Worm (Caenorhabditis elegans): ENCODE results near the gene Y57G11C.1130.

Y57G11C.1130 gene

DNA sequence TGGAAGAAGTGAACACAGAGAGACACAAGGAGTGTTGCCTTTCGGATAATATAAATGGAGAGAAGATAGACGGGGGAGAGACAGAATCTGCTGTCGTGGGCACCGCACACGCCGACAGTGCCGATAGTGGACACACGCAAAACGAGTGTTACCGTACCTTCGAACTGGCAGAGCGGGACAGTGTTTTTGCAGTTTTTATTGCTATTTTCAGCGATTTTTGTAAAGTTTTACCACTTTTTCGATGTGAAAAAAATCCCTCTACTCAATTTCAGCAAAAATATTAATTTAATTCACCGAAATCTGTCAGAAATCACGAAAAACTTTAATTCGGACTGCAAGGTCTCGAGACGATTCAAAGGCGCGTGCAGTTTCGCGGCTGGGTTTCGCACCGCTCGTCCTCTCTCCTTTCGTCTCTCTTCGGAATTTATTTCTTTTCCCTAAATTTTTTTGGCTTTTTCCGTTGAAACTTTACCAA lies 42.6 kb downstream of the Y57G11C.1130 start, which contains the start of gene sec-61.A (continued):
- TF ChIP-seq nhr-85 (tag), result peak; percentile 96
- no peak for TF ChIP-seq fkh-4 (tag; optimal IDR thresholded peaks at IDR 0.05; ENCODE audit: borderline replicate concordance)
- peak; percentile 58 for TF ChIP-seq ceh-88 (GFP tag; IDR thresholded peaks at IDR 0.05)
- TF ChIP-seq ceh-63 (GFP tag; optimal IDR thresholded peaks at IDR 0.05), result no peak
- TF ChIP-seq pag-3 (tag; optimal IDR thresholded peaks at IDR 0.05; ENCODE audit: borderline replicate concordance, insufficient read depth), result no peak
- no peak for TF ChIP-seq ets-5 (GFP tag; IDR thresholded peaks at IDR 0.05)
- no peak for TF ChIP-seq unc-62 (GFP tag; optimal IDR thresholded peaks at IDR 0.05)
- peak in 3 of 6 experiments; percentile 39 to 64 (median 58) for TF ChIP-seq elt-3 (tag; optimal IDR thresholded peaks at IDR 0.05)
- no peak for TF ChIP-seq ceh-8 (GFP tag; optimal IDR thresholded peaks at IDR 0.05)
- TF ChIP-seq unc-86 (tag; optimal IDR thresholded peaks at IDR 0.05), result peak; percentile 85
- TF ChIP-seq pqm-1 (tag; optimal IDR thresholded peaks at IDR 0.05), result no peak
- no peak for TF ChIP-seq zag-1 (tag; optimal IDR thresholded peaks at IDR 0.05)
- peak in 1 of 2 experiments; percentile 65 for TF ChIP-seq ztf-11 (tag; optimal IDR thresholded peaks at IDR 0.05)

DNA sequence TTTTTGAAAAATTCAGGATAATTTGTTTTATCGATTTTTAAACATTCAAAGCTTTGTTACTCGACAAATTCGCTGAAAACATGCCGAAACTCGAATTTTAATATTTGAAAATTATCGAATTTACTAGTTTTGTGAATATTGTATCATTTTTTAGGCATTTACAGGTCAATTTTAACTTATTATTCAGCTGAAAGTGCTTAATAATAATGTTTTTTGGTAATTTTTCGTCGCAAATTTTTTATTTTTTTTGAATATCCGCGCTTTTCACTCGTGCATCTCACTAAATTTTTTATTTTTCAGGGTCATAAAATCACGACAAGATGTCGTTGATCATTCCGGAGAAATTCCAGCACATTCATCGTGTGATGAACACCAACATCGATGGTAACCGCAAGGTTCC lies 43.1 kb downstream of the Y57G11C.1130 start, which contains the start of gene rps-18:
rps-18 (plus strand) TSS at position 301 of the 400 bp plus-strand sequence.
- TF ChIP-seq isw-1 (GFP tag; IDR thresholded peaks at IDR 0.05) (no peak), nhr-71 (tag; optimal IDR thresholded peaks at IDR 0.05) (no peak), zip-4 (GFP tag; optimal IDR thresholded peaks at IDR 0.05) (no peak), nhr-85 (tag) (no peak), fkh-8 (tag; optimal IDR thresholded peaks at IDR 0.05) (no peak), ceh-63 (GFP tag; optimal IDR thresholded peaks at IDR 0.05) (no peak), hlh-17 (GFP tag; optimal IDR thresholded peaks at IDR 0.05; ENCODE audit: borderline replicate concordance) (no peak), ztf-11 (tag; optimal IDR thresholded peaks at IDR 0.05) (no peak), lsy-2 (tag; optimal IDR thresholded peaks at IDR 0.05) (no peak)

DNA sequence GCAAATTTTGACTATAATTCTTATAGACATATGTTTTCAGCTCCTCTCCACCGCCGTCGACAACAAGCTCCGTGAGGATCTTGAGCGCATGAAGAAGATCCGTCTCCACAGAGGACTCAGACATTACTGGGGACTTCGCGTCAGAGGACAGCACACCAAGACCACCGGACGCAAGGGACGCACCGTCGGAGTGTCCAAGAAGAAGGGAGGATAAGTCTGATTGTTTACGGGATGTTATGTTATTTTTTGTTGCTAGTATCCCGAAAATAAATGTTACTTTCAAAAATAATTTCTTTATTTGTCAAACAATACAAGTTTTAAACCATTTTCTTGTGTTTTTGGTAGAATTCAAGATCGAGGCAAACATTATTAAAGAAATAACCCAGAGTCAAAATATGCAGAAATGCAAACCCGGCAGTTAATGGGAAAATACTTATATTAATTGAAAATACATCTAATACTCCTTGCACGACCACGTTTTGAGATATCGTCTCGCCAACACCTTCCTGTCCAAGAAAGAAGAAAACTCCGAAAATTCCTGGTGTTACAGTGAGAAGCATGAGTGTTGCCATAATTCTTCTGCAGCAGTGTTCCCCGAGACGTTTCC lies 43.9 kb downstream of the Y57G11C.1130 start:
- TF ChIP-seq nhr-85 (tag) (peak; percentile 31), aha-1 (tag; optimal IDR thresholded peaks at IDR 0.05) (no peak)

DNA sequence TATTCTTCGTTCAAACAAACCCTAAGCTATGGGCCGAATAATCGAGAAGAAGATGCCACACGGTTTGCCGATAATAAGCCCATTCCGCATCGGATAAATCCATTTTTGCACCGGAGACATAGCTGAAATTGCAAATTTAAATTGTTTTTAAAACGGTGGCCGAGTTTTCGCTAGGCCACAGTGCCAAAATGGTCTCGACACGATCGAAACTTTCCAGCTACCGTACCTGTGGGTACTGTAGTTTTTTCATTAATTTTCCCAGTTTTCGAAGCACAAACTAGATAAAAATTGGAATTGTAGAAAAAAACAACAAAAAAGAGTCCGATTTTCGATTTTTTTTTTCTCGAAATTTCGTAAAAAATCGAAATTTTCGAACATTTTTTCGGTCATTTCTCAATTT lies 45.9 kb downstream of the Y57G11C.1130 start:
- TF ChIP-seq nhr-76 (tag; optimal IDR thresholded peaks at IDR 0.05), result no peak
- TF ChIP-seq ama-1 (optimal IDR thresholded peaks at IDR 0.05), result no peak
- no peak for TF ChIP-seq nhr-77 (tag; optimal IDR thresholded peaks at IDR 0.05)
- no peak for TF ChIP-seq hlh-17 (GFP tag; optimal IDR thresholded peaks at IDR 0.05; ENCODE audit: borderline replicate concordance)
- no peak for TF ChIP-seq lin-13 (GFP tag; optimal IDR thresholded peaks at IDR 0.05)
- TF ChIP-seq unc-30 (tag; optimal IDR thresholded peaks at IDR 0.05), result no peak
- TF ChIP-seq ets-5 (GFP tag; IDR thresholded peaks at IDR 0.05), result no peak
- no peak for TF ChIP-seq unc-62 (GFP tag; optimal IDR thresholded peaks at IDR 0.05)
- TF ChIP-seq nhr-237 (tag; optimal IDR thresholded peaks at IDR 0.05), result no peak
- TF ChIP-seq mab-9 (GFP tag; IDR thresholded peaks at IDR 0.05), result no peak
- no peak for TF ChIP-seq ceh-88 (GFP tag; IDR thresholded peaks at IDR 0.05)
- TF ChIP-seq lsy-2 (tag; optimal IDR thresholded peaks at IDR 0.05), result no peak
- TF ChIP-seq xbp-1 (tag; optimal IDR thresholded peaks at IDR 0.05), result no peak
- TF ChIP-seq fkh-8 (tag; optimal IDR thresholded peaks at IDR 0.05), result no peak
- TF ChIP-seq ceh-63 (GFP tag; optimal IDR thresholded peaks at IDR 0.05), result no peak
- no peak for TF ChIP-seq egl-13 (tag; optimal IDR thresholded peaks at IDR 0.05)
- no peak for TF ChIP-seq Y116A8C.19 (tag; optimal IDR thresholded peaks at IDR 0.05; ENCODE audit: borderline replicate concordance)

DNA sequence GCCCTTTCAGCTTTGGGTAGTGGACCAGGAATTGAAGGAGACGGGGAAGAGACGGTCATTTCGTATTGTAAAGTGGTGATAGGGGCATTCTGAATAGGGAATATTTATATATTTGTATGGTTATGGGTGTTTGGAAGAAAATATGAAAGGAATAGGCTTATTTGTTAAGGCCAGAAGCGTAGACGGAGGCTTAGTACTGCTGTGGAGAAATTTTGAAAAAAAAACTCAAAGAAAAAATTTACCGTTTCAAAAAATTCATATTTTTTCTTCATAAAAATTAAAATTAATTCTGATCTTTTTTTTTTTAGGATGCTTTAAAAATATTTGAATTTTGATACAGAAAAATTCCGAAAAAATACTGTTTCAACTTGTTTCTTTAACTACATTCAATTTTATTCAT lies 46.7 kb downstream of the Y57G11C.1130 start, which contains the start of gene hhat-2:
hhat-2 (minus strand) TSS at position 101 of the 400 bp plus-strand sequence.
- TF ChIP-seq egl-13 (tag; optimal IDR thresholded peaks at IDR 0.05) (no peak), jun-1 (tag; optimal IDR thresholded peaks at IDR 0.05) (no peak), sptf-1 (tag; optimal IDR thresholded peaks at IDR 0.05) (no peak), lin-14 (GFP tag; optimal IDR thresholded peaks at IDR 0.05) (no peak), nhr-47 (tag; optimal IDR thresholded peaks at IDR 0.05) (no peak), Y116A8C.19 (tag; optimal IDR thresholded peaks at IDR 0.05; ENCODE audit: borderline replicate concordance) (no peak), dpl-1 (GFP tag; optimal IDR thresholded peaks at IDR 0.05) (no peak), fkh-4 (tag; optimal IDR thresholded peaks at IDR 0.05; ENCODE audit: borderline replicate concordance) (no peak), ceh-82 (tag; optimal IDR thresholded peaks at IDR 0.05) (no peak), ces-1 (GFP tag; optimal IDR thresholded peaks at IDR 0.05) (no peak), nhr-28 (tag; optimal IDR thresholded peaks at IDR 0.05) (no peak), nhr-237 (tag; optimal IDR thresholded peaks at IDR 0.05) (no peak), unc-130 (tag; optimal IDR thresholded peaks at IDR 0.05) (no peak), dsc-1 (tag; optimal IDR thresholded peaks at IDR 0.05) (no peak), nhr-76 (tag; optimal IDR thresholded peaks at IDR 0.05) (no peak), vab-15 (tag; optimal IDR thresholded peaks at IDR 0.05) (no peak), pax-3 (tag; optimal IDR thresholded peaks at IDR 0.05) (no peak)
